Worm (Caenorhabditis elegans) whole organism, dauer: ENCODE measurements around the gene daf-2.

ENCODE experiments used
- unc-62 ChIP-seq: sonication (generic microtip); optimal IDR thresholded peaks from 2 replicates; lab custom pipeline; 2017; ENCODE audit warnings: missing biosample characterization, missing genetic modification reagents, missing genetic modification characterization

The daf-2 gene

ce11 chrIII:3037346-3037745 is 3.3 kb downstream of the daf-2 start:
- TF ChIP-seq unc-62 (GFP tag; lab: Kevin White, UChicago): no peak

ce11 chrIII:3035977-3036376 is 4.7 kb downstream of the daf-2 start:
- TF ChIP-seq unc-62 (GFP tag; lab: Kevin White, UChicago): no peak

ce11 chrIII:3034458-3034857 is 6.2 kb downstream of the daf-2 start:
- TF ChIP-seq unc-62 (GFP tag; lab: Kevin White, UChicago): no peak

- TF ChIP-seq unc-62 (GFP tag; lab: Kevin White, UChicago): no peak
Observed at ce11 chrIII:3033931-3034330, 6.7 kb downstream of the daf-2 start.

ce11 chrIII:3033507-3033906 is 7.1 kb downstream of the daf-2 start:
- no peak for TF ChIP-seq unc-62 (GFP tag; lab: Kevin White, UChicago)

ce11 chrIII:3031017-3031756 is 9.5 kb downstream of the daf-2 start:
- TF ChIP-seq unc-62 (GFP tag; lab: Kevin White, UChicago): no peak

- no peak for TF ChIP-seq unc-62 (GFP tag; lab: Kevin White, UChicago)
Observed at ce11 chrIII:3029822-3030221, 10.8 kb downstream of the daf-2 start.

- TF ChIP-seq unc-62 (GFP tag; lab: Kevin White, UChicago): no peak
Observed at ce11 chrIII:3026679-3027078, 14.0 kb downstream of the daf-2 start.

ce11 chrIII:3020035-3020434 is 20.6 kb downstream of the daf-2 start:
- no peak for TF ChIP-seq unc-62 (GFP tag; lab: Kevin White, UChicago)

- TF ChIP-seq unc-62 (GFP tag; lab: Kevin White, UChicago): no peak
Observed at ce11 chrIII:3018822-3019221, 21.8 kb downstream of the daf-2 start.

- TF ChIP-seq unc-62 (GFP tag; lab: Kevin White, UChicago): no peak
Observed at ce11 chrIII:2995288-2995687, 45.4 kb downstream of the daf-2 start.

ce11 chrIII:2993963-2994362 is 46.7 kb downstream of the daf-2 start:
- TF ChIP-seq unc-62 (GFP tag; lab: Kevin White, UChicago): no peak

ce11 chrIII:2992234-2992633 is 48.4 kb downstream of the daf-2 start:
- no peak for TF ChIP-seq unc-62 (GFP tag; lab: Kevin White, UChicago)

ce11 chrIII:2989957-2990356 is 50.7 kb downstream of the daf-2 start, which contains the start of gene Y55D5A.4:
Y55D5A.4 (minus strand) TSS chrIII:2990057.
- TF ChIP-seq unc-62 (GFP tag; lab: Kevin White, UChicago): no peak

ce11 chrIII:2983044-2983443 is 57.6 kb downstream of the daf-2 start:
- no peak for TF ChIP-seq unc-62 (GFP tag; lab: Kevin White, UChicago)

ce11 chrIII:2982109-2982508 is 58.5 kb downstream of the daf-2 start, which contains the start of gene Y55D5A.1:
Y55D5A.1 (plus strand) TSS chrIII:2982409.
- TF ChIP-seq unc-62 (GFP tag; lab: Kevin White, UChicago): no peak

ce11 chrIII:2980927-2981326 is 59.7 kb downstream of the daf-2 start:
- TF ChIP-seq unc-62 (GFP tag; lab: Kevin White, UChicago): no peak
